Fruit fly (Drosophila melanogaster): Measurements from ENCODE around the gene Pi3K68D.

- no peak for TF ChIP-seq CG8478 (optimal IDR thresholded peaks at IDR 0.05)
- no peak for TF ChIP-seq psq (optimal IDR thresholded peaks at IDR 0.05)
- no peak for TF ChIP-seq usp (GFP tag; optimal IDR thresholded peaks at IDR 0.05)
- TF ChIP-seq Dll (optimal IDR thresholded peaks at IDR 0.05): no peak
- no peak for TF ChIP-seq pan (optimal IDR thresholded peaks at IDR 0.05)
- no peak for TF ChIP-seq EcR (GFP tag; optimal IDR thresholded peaks at IDR 0.05)
Observed at dm6 chr3L:11815220-11815797, 25.5 kb upstream of the Pi3K68D start, which contains the start of gene CG14130.

Measured in whole organism.